Worm (Caenorhabditis elegans): ENCODE results near the gene F29G6.1.

ce11 chrX:11548308-11548707, 46.2 kb downstream of the F29G6.1 start, which contains the start of gene mig-2:
- no peak for TF ChIP-seq ztf-3 (GFP tag; optimal IDR thresholded peaks at IDR 0.05)
- TF ChIP-seq unc-62 (GFP tag; optimal IDR thresholded peaks at IDR 0.05) = no peak
- TF ChIP-seq rcor-1 (GFP tag; IDR thresholded peaks at IDR 0.05) = no peak
- no peak for TF ChIP-seq ceh-91 (GFP tag; IDR thresholded peaks at IDR 0.05)
- no peak for TF ChIP-seq madf-6 (GFP tag; IDR thresholded peaks at IDR 0.05)
- no peak for TF ChIP-seq snpc-4 (GFP tag; optimal IDR thresholded peaks at IDR 0.05)
- TF ChIP-seq snpc-4 (tag; optimal IDR thresholded peaks at IDR 0.05) = no peak
- no peak for TF ChIP-seq him-1 (tag; optimal IDR thresholded peaks at IDR 0.05)
- no peak for TF ChIP-seq die-1 (tag; optimal IDR thresholded peaks at IDR 0.05)
- TF ChIP-seq atf-7 (tag; optimal IDR thresholded peaks at IDR 0.05) = no peak
- TF ChIP-seq lin-54 (GFP tag; optimal IDR thresholded peaks at IDR 0.05) = no peak
- no peak for TF ChIP-seq B0261.1 (tag; optimal IDR thresholded peaks at IDR 0.05)
- TF ChIP-seq K11D2.4 (GFP tag; IDR thresholded peaks at IDR 0.05) = no peak
- TF ChIP-seq ama-1 (optimal IDR thresholded peaks at IDR 0.05) = no peak
- TF ChIP-seq ama-1 (GFP tag; optimal IDR thresholded peaks at IDR 0.05) = no peak

Measured in whole organism, young adult.